Fruit fly (Drosophila melanogaster) whole organism, pupa: ENCODE data around the gene CG34263.

Experiments used
- CG10348 ChIP-seq: fragments of 200-800 bp; sonication (Bioruptor generic); IDR thresholded peaks from 2 replicates; pipeline ENCODE4 v1.3.6; 2022; ENCODE audit warnings: missing biosample characterization, missing genetic modification characterization
- CG12605 ChIP-seq: fragments of 200-800 bp; sonication (Bioruptor generic); IDR thresholded peaks from 2 replicates; pipeline ENCODE4 v1.3.6; 2022; ENCODE audit warnings: missing biosample characterization, missing genetic modification characterization
- CG13204 ChIP-seq: fragments of 200-800 bp; sonication (Bioruptor generic); optimal IDR thresholded peaks from 2 replicates; lab custom pipeline; 2018; ENCODE audit warnings: missing biosample characterization, mild to moderate bottlenecking, missing genetic modification characterization, moderate library complexity
- CG14655 ChIP-seq: fragments of 200-800 bp; sonication (Bioruptor generic); optimal IDR thresholded peaks from 3 replicates; lab custom pipeline; 2017; ENCODE audit warnings: mild to moderate bottlenecking, missing biosample characterization, missing genetic modification reagents, missing genetic modification characterization
- CG15710 ChIP-seq: fragments of 200-800 bp; sonication (Bioruptor generic); optimal IDR thresholded peaks from 2 replicates; lab custom pipeline; 2018; ENCODE audit warnings: missing biosample characterization, mild to moderate bottlenecking, missing genetic modification characterization, moderate library complexity
- CG17806 ChIP-seq: fragments of 200-800 bp; sonication (Bioruptor generic); optimal IDR thresholded peaks from 2 replicates; lab custom pipeline; 2018; ENCODE audit warnings: missing biosample characterization, mild to moderate bottlenecking, missing genetic modification characterization, moderate library complexity
- CG32121 ChIP-seq: fragments of 200-800 bp; sonication (Bioruptor generic); IDR thresholded peaks from 2 replicates; pipeline ENCODE4 v1.3.6; 2022; ENCODE audit warnings: missing biosample characterization, missing genetic modification characterization
- CG34367 ChIP-seq: fragments of 200-800 bp; sonication (Bioruptor generic); optimal IDR thresholded peaks from 2 replicates; lab custom pipeline; 2018; ENCODE audit warnings: missing biosample characterization, mild to moderate bottlenecking, missing genetic modification characterization
- CG4496 ChIP-seq: fragments of 200-800 bp; sonication (Bioruptor generic); IDR thresholded peaks from 3 replicates; pipeline ENCODE4 v1.3.6; 2022; ENCODE audit warnings: missing biosample characterization, missing genetic modification characterization
- CG8159 ChIP-seq: fragments of 200-800 bp; sonication (Bioruptor generic); optimal IDR thresholded peaks from 3 replicates; lab custom pipeline; 2018; ENCODE audit warnings: missing biosample characterization, mild to moderate bottlenecking, missing genetic modification characterization, moderate library complexity
- CG8301 ChIP-seq: fragments of 200-800 bp; sonication (Bioruptor generic); optimal IDR thresholded peaks from 2 replicates; lab custom pipeline; 2018; ENCODE audit warnings: missing biosample characterization, mild to moderate bottlenecking, missing genetic modification characterization
- CG9948 ChIP-seq: fragments of 200-800 bp; sonication (Bioruptor generic); optimal IDR thresholded peaks from 2 replicates; lab custom pipeline; 2018; ENCODE audit warnings: missing biosample characterization, mild to moderate bottlenecking, missing genetic modification characterization, moderate library complexity
- EcR ChIP-seq: fragments of 200-800 bp; sonication (Bioruptor generic); optimal IDR thresholded peaks from 3 replicates; lab custom pipeline; 2019; ENCODE audit warnings: missing biosample characterization, missing genetic modification characterization, mild to moderate bottlenecking, moderate library complexity, missing genetic modification reagents
- Ets98B ChIP-seq: fragments of 200-800 bp; sonication (Bioruptor generic); IDR thresholded peaks from 2 replicates; pipeline ENCODE4 v1.3.6; 2022; ENCODE audit warnings: missing biosample characterization, missing genetic modification characterization
- Pif1A ChIP-seq: fragments of 200-800 bp; sonication (Bioruptor generic); optimal IDR thresholded peaks from 3 replicates; lab custom pipeline; 2016; ENCODE audit warnings: missing biosample characterization, missing genetic modification characterization
- Pif1B ChIP-seq: fragments of 200-800 bp; sonication (Bioruptor generic); optimal IDR thresholded peaks from 3 replicates; lab custom pipeline; 2016; ENCODE audit warnings: missing biosample characterization, missing genetic modification characterization
- Snoo ChIP-seq: fragments of 200-800 bp; sonication (Bioruptor generic); optimal IDR thresholded peaks from 3 replicates; lab custom pipeline; 2017; ENCODE audit warnings: missing biosample characterization, mild to moderate bottlenecking, missing genetic modification characterization, inconsistent platforms
- fd96Ca ChIP-seq: fragments of 200-800 bp; sonication (Bioruptor generic); IDR thresholded peaks from 3 replicates; pipeline ENCODE4 v1.3.6; 2022; ENCODE audit warnings: missing biosample characterization, missing genetic modification characterization
- gl ChIP-seq: fragments of 200-800 bp; sonication (Bioruptor generic); optimal IDR thresholded peaks from 2 replicates; lab custom pipeline; 2018; ENCODE audit warnings: missing biosample characterization, mild to moderate bottlenecking, missing genetic modification characterization

CG34263 gene

dm6 chr3L:265808-266207, at the start of gene CG34263:
Gene CG34263, minus strand, starts transcription at chr3L:265908.
- TF ChIP-seq CG4496 (GFP tag; lab: Robert Waterston, UW) (no peak), CG34367 (no peak)

- no peak for TF ChIP-seq Snoo
- TF ChIP-seq EcR (GFP tag; lab: Kevin White, UChicago) = peak; percentile 85
Measured at dm6 chr3L:315140-315539, 49.4 kb upstream of the CG34263 start.

- no peak for TF ChIP-seq CG15710 (tag; lab: Kevin White, UChicago)
- no peak for TF ChIP-seq Pif1A (GFP tag; lab: Kevin White, UChicago)
Measured at dm6 chr3L:312323-312722, 46.6 kb upstream of the CG34263 start.

DNA sequence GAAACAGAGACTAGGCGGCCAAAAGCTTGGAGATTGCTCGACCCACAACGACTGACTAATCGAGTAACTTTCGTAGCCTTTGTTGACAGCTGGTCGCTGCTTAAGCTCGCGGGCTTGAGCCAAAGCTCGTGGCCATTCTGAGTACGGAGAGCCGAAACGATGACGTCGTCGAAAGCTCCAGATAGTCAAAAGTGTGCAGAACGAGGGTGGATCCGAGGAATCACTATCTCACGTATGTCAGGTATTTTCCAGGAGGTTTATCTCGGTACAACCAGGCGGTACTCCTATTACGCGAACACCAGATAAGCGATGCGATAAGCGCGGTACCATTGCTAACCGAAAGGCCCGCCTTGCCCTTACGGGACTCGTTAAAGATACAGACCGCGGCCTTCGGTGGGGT, 45.9 kb upstream of the CG34263 start:
- TF ChIP-seq CG10348 (GFP tag; lab: Robert Waterston, UW) (no peak), CG17806 (tag; lab: Kevin White, UChicago) (no peak), CG8301 (tag; lab: Kevin White, UChicago) (no peak), CG15710 (tag; lab: Kevin White, UChicago) (no peak), CG32121 (GFP tag; lab: Robert Waterston, UW) (no peak), EcR (GFP tag; lab: Kevin White, UChicago) (peak; percentile 36), CG12605 (no peak)

DNA sequence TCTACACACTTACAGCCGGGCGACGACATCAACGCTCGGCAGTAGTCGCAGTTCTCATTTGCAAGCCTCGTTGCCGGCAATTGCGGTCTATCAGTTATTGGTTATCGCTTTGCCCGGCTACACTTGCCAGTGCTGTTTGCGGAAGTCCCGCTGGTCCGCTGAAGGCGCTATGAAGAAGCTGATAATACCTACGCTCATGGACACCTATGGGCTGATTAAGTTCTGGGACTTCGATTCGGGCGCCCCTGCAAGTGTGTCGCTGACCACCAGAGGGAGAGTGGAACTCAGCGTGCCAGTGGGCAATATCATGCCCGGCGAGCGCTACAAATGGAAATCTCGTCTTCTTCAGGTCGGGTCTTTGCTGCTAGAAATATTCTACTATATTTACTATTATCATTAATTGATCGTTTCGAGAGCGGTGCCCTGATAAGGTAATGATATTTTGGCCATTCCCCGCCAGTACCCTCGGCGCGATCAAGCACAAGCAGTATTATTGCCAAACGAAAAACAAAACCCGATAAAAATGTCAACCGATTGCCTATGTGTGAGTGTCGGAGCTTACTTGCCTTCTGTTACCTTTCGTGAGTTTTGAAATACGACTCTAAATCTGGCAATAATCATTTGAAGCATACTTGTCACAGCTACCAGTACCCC, 34.4 kb upstream of the CG34263 start:
- TF ChIP-seq Pif1A (GFP tag; lab: Kevin White, UChicago) = no peak
- no peak for TF ChIP-seq CG15710 (tag; lab: Kevin White, UChicago)
- no peak for TF ChIP-seq CG8301 (tag; lab: Kevin White, UChicago)
- TF ChIP-seq Pif1B = no peak
- TF ChIP-seq CG4496 (GFP tag; lab: Robert Waterston, UW) = no peak
- TF ChIP-seq CG34367 = no peak
- TF ChIP-seq CG13204 = no peak
- no peak for TF ChIP-seq CG14655 (GFP tag; lab: Kevin White, UChicago)
- no peak for TF ChIP-seq CG17806 (tag; lab: Kevin White, UChicago)
- no peak for TF ChIP-seq EcR (GFP tag; lab: Kevin White, UChicago)
- TF ChIP-seq Ets98B = no peak
- no peak for TF ChIP-seq fd96Ca (GFP tag; lab: Robert Waterston, UW)
- TF ChIP-seq Snoo = no peak
- no peak for TF ChIP-seq CG32121 (GFP tag; lab: Robert Waterston, UW)
- TF ChIP-seq CG9948 = no peak
- no peak for TF ChIP-seq CG8159 (tag; lab: Kevin White, UChicago)
- TF ChIP-seq CG10348 (GFP tag; lab: Robert Waterston, UW) = no peak
- TF ChIP-seq, all 21 proteins: peak for 0

dm6 chr3L:298459-298858, 32.8 kb upstream of the CG34263 start:
- no peak for TF ChIP-seq Pif1A (GFP tag; lab: Kevin White, UChicago)
- TF ChIP-seq CG10348 (GFP tag; lab: Robert Waterston, UW) = no peak
- no peak for TF ChIP-seq Pif1B
- TF ChIP-seq gl (tag; lab: Kevin White, UChicago) = no peak
- TF ChIP-seq EcR (GFP tag; lab: Kevin White, UChicago) = no peak
- TF ChIP-seq Ets98B = no peak
- no peak for TF ChIP-seq fd96Ca (GFP tag; lab: Robert Waterston, UW)
- TF ChIP-seq CG8159 (tag; lab: Kevin White, UChicago) = no peak
- no peak for TF ChIP-seq CG17806 (tag; lab: Kevin White, UChicago)
- TF ChIP-seq CG4496 (GFP tag; lab: Robert Waterston, UW) = no peak
- TF ChIP-seq CG15710 (tag; lab: Kevin White, UChicago) = no peak

dm6 chr3L:297240-297639, 31.5 kb upstream of the CG34263 start:
- no peak for TF ChIP-seq CG14655 (GFP tag; lab: Kevin White, UChicago)

dm6 chr3L:294841-295408, 29.2 kb upstream of the CG34263 start:
- TF ChIP-seq CG14655 (GFP tag; lab: Kevin White, UChicago) (peak; percentile 52), CG34367 (no peak), EcR (GFP tag; lab: Kevin White, UChicago) (peak; percentile 40), gl (tag; lab: Kevin White, UChicago) (no peak), Ets98B (no peak), CG8301 (tag; lab: Kevin White, UChicago) (peak; percentile 24), CG8159 (tag; lab: Kevin White, UChicago) (peak; percentile 22), Pif1A (GFP tag; lab: Kevin White, UChicago) (no peak)
